Worm (Caenorhabditis elegans): Measurements from ENCODE around the gene bas-1.
A peak's percentile ranks its signal among the peaks of the same experiment; 100 is the strongest.

Gene bas-1

ce11 chrIII:5639893-5640292 lies 27.8 kb downstream of the bas-1 start:
- TF ChIP-seq tab-1 (GFP tag; IDR thresholded peaks at IDR 0.05) (no peak), ztf-23 (GFP tag; IDR thresholded peaks at IDR 0.05) (no peak), T22C8.4 (GFP tag; IDR thresholded peaks at IDR 0.05) (no peak), ref-1 (GFP tag; conservative IDR thresholded peaks at IDR 0.05) (no peak), med-1 (GFP tag; optimal IDR thresholded peaks at IDR 0.05; ENCODE audit: insufficient read depth) (no peak), flt-1 (GFP tag; IDR thresholded peaks at IDR 0.05) (no peak), ztf-29 (GFP tag; IDR thresholded peaks at IDR 0.05) (no peak), cog-1 (tag; optimal IDR thresholded peaks at IDR 0.05) (no peak), klf-2 (GFP tag; conservative IDR thresholded peaks at IDR 0.05) (no peak)

ce11 chrIII:5642692-5643091 lies 30.6 kb downstream of the bas-1 start:
- no peak for TF ChIP-seq flt-1 (GFP tag; IDR thresholded peaks at IDR 0.05)
- no peak for TF ChIP-seq ztf-23 (GFP tag; IDR thresholded peaks at IDR 0.05)
- TF ChIP-seq cog-1 (tag; optimal IDR thresholded peaks at IDR 0.05): no peak
- TF ChIP-seq ref-1 (GFP tag; conservative IDR thresholded peaks at IDR 0.05): no peak
- TF ChIP-seq med-1 (GFP tag; optimal IDR thresholded peaks at IDR 0.05; ENCODE audit: insufficient read depth): no peak
- no peak for TF ChIP-seq klf-2 (GFP tag; conservative IDR thresholded peaks at IDR 0.05)
- no peak for TF ChIP-seq ztf-29 (GFP tag; IDR thresholded peaks at IDR 0.05)
- TF ChIP-seq tab-1 (GFP tag; IDR thresholded peaks at IDR 0.05): no peak
- no peak for TF ChIP-seq T22C8.4 (GFP tag; IDR thresholded peaks at IDR 0.05)

- TF ChIP-seq ref-1 (GFP tag; conservative IDR thresholded peaks at IDR 0.05): no peak
- no peak for TF ChIP-seq flt-1 (GFP tag; IDR thresholded peaks at IDR 0.05)
- TF ChIP-seq ztf-23 (GFP tag; IDR thresholded peaks at IDR 0.05): 0 out of 2 replicates have a peak, but pooled peaks have one; percentile 13
- no peak for TF ChIP-seq T22C8.4 (GFP tag; IDR thresholded peaks at IDR 0.05)
These were observed 41.6 kb downstream of the bas-1 start for ce11 chrIII:5653692-5654105.

DNA sequence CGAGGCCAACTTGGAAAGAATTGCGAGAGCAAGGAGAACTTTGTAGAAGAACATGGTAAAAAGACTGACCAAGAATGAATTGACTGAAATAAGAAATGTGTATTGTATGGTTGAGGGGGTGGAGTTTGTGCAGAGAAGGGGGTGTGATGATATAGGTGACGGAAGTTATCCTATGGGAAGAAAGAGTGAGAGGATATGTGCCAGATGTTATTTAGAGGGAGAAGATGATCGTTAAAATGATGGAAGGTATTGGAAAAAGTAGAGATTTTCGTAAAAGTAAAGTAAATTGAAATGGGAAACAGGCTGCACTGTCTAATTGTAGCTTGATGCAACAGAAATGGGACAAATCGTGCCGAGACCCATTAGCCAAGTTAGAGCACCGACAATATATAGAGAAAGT lies 44.9 kb downstream of the bas-1 start, which contains the start of gene sdz-21:
Gene sdz-21, minus strand, starts transcription at position 101 of the 400 bp plus-strand sequence.
- TF ChIP-seq cog-1 (tag; optimal IDR thresholded peaks at IDR 0.05) (no peak), tab-1 (GFP tag; IDR thresholded peaks at IDR 0.05) (no peak), ref-1 (GFP tag; conservative IDR thresholded peaks at IDR 0.05) (no peak)

- TF ChIP-seq T22C8.4 (GFP tag; IDR thresholded peaks at IDR 0.05): no peak
- TF ChIP-seq klf-2 (GFP tag; conservative IDR thresholded peaks at IDR 0.05): no peak
- no peak for TF ChIP-seq cog-1 (tag; optimal IDR thresholded peaks at IDR 0.05)
- TF ChIP-seq tab-1 (GFP tag; IDR thresholded peaks at IDR 0.05): no peak
- no peak for TF ChIP-seq ztf-29 (GFP tag; IDR thresholded peaks at IDR 0.05)
- no peak for TF ChIP-seq ztf-23 (GFP tag; IDR thresholded peaks at IDR 0.05)
- no peak for TF ChIP-seq med-1 (GFP tag; optimal IDR thresholded peaks at IDR 0.05; ENCODE audit: insufficient read depth)
- TF ChIP-seq ref-1 (GFP tag; conservative IDR thresholded peaks at IDR 0.05): no peak
- no peak for TF ChIP-seq flt-1 (GFP tag; IDR thresholded peaks at IDR 0.05)
These were observed 48.9 kb downstream of the bas-1 start, which contains the start of gene F54E7.6 for ce11 chrIII:5660976-5661375. F54E7.6 (minus strand) TSS chrIII:5661085.

- no peak for TF ChIP-seq ztf-29 (GFP tag; IDR thresholded peaks at IDR 0.05)
These were observed 51.4 kb downstream of the bas-1 start for ce11 chrIII:5663521-5663920.

- TF ChIP-seq tab-1 (GFP tag; IDR thresholded peaks at IDR 0.05): no peak
- TF ChIP-seq med-1 (GFP tag; optimal IDR thresholded peaks at IDR 0.05; ENCODE audit: insufficient read depth): no peak
- no peak for TF ChIP-seq klf-2 (GFP tag; conservative IDR thresholded peaks at IDR 0.05)
- no peak for TF ChIP-seq T22C8.4 (GFP tag; IDR thresholded peaks at IDR 0.05)
- TF ChIP-seq cog-1 (tag; optimal IDR thresholded peaks at IDR 0.05): no peak
- no peak for TF ChIP-seq flt-1 (GFP tag; IDR thresholded peaks at IDR 0.05)
- TF ChIP-seq ztf-23 (GFP tag; IDR thresholded peaks at IDR 0.05): no peak
- no peak for TF ChIP-seq ref-1 (GFP tag; conservative IDR thresholded peaks at IDR 0.05)
- no peak for TF ChIP-seq ztf-29 (GFP tag; IDR thresholded peaks at IDR 0.05)
These were observed 51.9 kb downstream of the bas-1 start, which contains the start of gene par-3 for ce11 chrIII:5663933-5664332. par-3 (plus strand) TSS chrIII:5664233.
